Worm (Caenorhabditis elegans): ENCODE results near the gene K08H2.3.
"Not testable (repeated sequence)": the region's sequence is repeated elsewhere in the genome, so short reads cannot be mapped to it uniquely, and the experiment has no call there.

The K08H2.3 gene

DNA sequence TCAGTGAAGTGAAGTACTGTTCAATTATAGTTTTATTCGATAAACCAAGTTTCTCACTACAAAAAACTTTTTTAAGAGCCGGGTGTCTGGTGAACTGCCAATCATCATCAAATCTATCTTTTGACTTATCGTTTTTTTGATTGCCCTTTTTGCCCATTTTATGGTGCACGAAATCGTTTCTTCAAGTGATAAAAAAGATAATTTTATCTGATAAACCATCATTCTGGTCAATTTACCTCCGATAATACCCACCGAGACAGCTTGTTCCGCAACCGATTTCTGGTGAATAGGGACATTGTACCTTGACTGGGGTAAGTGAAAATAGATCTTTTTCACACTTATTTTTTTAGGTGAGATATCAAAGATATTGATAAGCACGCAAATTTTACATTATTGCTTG lies 20.4 kb downstream of the K08H2.3 start, which contains the start of gene K08H2.10 (continued):
- no peak for TF ChIP-seq ceh-32 (tag; optimal IDR thresholded peaks at IDR 0.05; ENCODE audit: poor library complexity)
- TF ChIP-seq ceh-20 (GFP tag; IDR thresholded peaks at IDR 0.05) = peak; percentile 72; the same call in 1 of the 2 replicates
- TF ChIP-seq php-3 (GFP tag; IDR thresholded peaks at IDR 0.05) = peak; percentile 100
- peak; percentile 55 for TF ChIP-seq dve-1 (tag; optimal IDR thresholded peaks at IDR 0.05; ENCODE audit: insufficient read depth)
- no peak for TF ChIP-seq spr-3 (GFP tag; optimal IDR thresholded peaks at IDR 0.05)
- TF ChIP-seq unc-130 (GFP tag; optimal IDR thresholded peaks at IDR 0.05) = no peak
- TF ChIP-seq duxl-1 (tag; optimal IDR thresholded peaks at IDR 0.05; ENCODE audit: poor library complexity) = no peak
- no peak for TF ChIP-seq ceh-44 (GFP tag; IDR thresholded peaks at IDR 0.05)
- TF ChIP-seq aha-1 (tag) = no peak
- no peak for TF ChIP-seq nhr-42 (GFP tag; IDR thresholded peaks at IDR 0.05)
- no peak for TF ChIP-seq skn-1 (tag; optimal IDR thresholded peaks at IDR 0.05)
- peak; percentile 35 for TF ChIP-seq nhr-77 (tag; optimal IDR thresholded peaks at IDR 0.05)
- TF ChIP-seq snpc-1.2 (GFP tag; IDR thresholded peaks at IDR 0.05) = no peak
- peak; percentile 98 for TF ChIP-seq tra-1 (GFP tag; IDR thresholded peaks at IDR 0.05)
- TF ChIP-seq ceh-62 (tag; optimal IDR thresholded peaks at IDR 0.05) = no peak
- no peak for TF ChIP-seq F44E2.7 (GFP tag; IDR thresholded peaks at IDR 0.05)
- no peak for TF ChIP-seq daf-19 (GFP tag; conservative IDR thresholded peaks at IDR 0.05)
- peak; percentile 94 for TF ChIP-seq dmd-6 (GFP tag; IDR thresholded peaks at IDR 0.05)
- no peak for TF ChIP-seq lsy-2 (tag; optimal IDR thresholded peaks at IDR 0.05)
- no peak for TF ChIP-seq T26A8.4 (GFP tag; IDR thresholded peaks at IDR 0.05)
- no peak for TF ChIP-seq set-16 (GFP tag; IDR thresholded peaks at IDR 0.05)
- TF ChIP-seq mxl-3 (GFP tag; optimal IDR thresholded peaks at IDR 0.05) = no peak
- TF ChIP-seq nhr-10 (tag; optimal IDR thresholded peaks at IDR 0.05) = no peak
- peak; percentile 66 for TF ChIP-seq nhr-28 (tag; optimal IDR thresholded peaks at IDR 0.05)
- TF ChIP-seq Y75B8A.6 (GFP tag; IDR thresholded peaks at IDR 0.05) = no peak
- peak; percentile 88 for TF ChIP-seq pqm-1 (tag; optimal IDR thresholded peaks at IDR 0.05)
- no peak for TF ChIP-seq jun-1 (tag; optimal IDR thresholded peaks at IDR 0.05)
- no peak for TF ChIP-seq ztf-7 (tag; optimal IDR thresholded peaks at IDR 0.05)
- no peak for TF ChIP-seq zip-2 (tag; optimal IDR thresholded peaks at IDR 0.05)
- peak; percentile 44; the same call in 1 of the 2 replicates for TF ChIP-seq nhr-41 (GFP tag; IDR thresholded peaks at IDR 0.05)

DNA sequence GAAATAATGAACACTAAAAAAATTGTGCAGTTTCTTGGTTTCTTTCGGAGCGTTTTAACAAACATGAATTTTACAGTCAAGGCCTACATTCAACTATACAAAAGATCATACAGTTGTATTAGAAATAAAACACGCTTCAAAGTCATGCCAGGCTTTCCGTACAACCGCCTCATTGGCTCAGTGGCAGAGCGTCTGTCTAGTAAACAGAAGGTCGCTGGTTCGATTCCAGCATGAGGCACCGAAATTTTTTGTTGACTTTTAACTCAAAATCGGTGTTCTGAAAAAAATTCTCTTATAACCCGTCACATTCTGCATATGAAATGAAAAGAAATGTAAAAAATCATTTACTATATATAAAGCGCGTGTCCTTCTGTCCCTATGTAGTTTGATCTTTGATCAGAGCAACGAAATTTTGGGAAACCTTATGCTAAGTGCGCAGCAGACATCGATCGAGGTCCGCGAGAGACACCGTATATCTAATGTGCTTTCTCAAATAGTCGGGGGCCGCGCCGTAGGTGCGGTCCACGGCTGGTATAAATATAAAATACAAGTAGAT lies 23.9 kb downstream of the K08H2.3 start:
- TF ChIP-seq dmd-6 (GFP tag; IDR thresholded peaks at IDR 0.05) (peak; percentile 46), hlh-11 (tag; optimal IDR thresholded peaks at IDR 0.05) (peak; percentile 13), pqm-1 (tag; optimal IDR thresholded peaks at IDR 0.05) (peak; percentile 4), arid-1 (GFP tag; conservative IDR thresholded peaks at IDR 0.05) (0 out of 2 replicates have a peak, but pooled peaks have one; percentile 33), vab-7 (GFP tag; IDR thresholded peaks at IDR 0.05) (peak; percentile 55; the same call in 1 of the 2 replicates), nhr-48 (tag; optimal IDR thresholded peaks at IDR 0.05) (peak; percentile 27), tra-1 (GFP tag; IDR thresholded peaks at IDR 0.05) (peak; percentile 61; the same call in 1 of the 2 replicates), daf-16 (GFP tag; optimal IDR thresholded peaks at IDR 0.05) (peak in 1 of 2 experiments; percentile 51), daf-16 (tag; optimal IDR thresholded peaks at IDR 0.05) (peak; percentile 85), pha-4 (GFP tag; IDR thresholded peaks at IDR 0.05) (peak; percentile 57; the same call in 1 of the 2 replicates), lim-7 (GFP tag; IDR thresholded peaks at IDR 0.05) (peak; percentile 70), snpc-1.2 (GFP tag; IDR thresholded peaks at IDR 0.05) (peak; percentile 64; the same call in 1 of the 2 replicates), lin-1 (GFP tag; IDR thresholded peaks at IDR 0.05) (0 out of 2 replicates have a peak, but pooled peaks have one; percentile 15), mes-2 (tag; optimal IDR thresholded peaks at IDR 0.05; ENCODE audit: poor library complexity, severe bottlenecking) (peak; percentile 49), mep-1 (tag; optimal IDR thresholded peaks at IDR 0.05) (peak; percentile 6), lin-38 (GFP tag; IDR thresholded peaks at IDR 0.05) (peak; percentile 62), dve-1 (tag; optimal IDR thresholded peaks at IDR 0.05; ENCODE audit: insufficient read depth) (peak; percentile 59)
- TF ChIP-seq pha-4 (tag; optimal IDR thresholded peaks at IDR 0.05) = not testable (repeated sequence)
